Worm (Caenorhabditis elegans) whole organism, mixed stage, embryonic: ENCODE results near the gene Y51A2A.4.

ENCODE experiments used
- M03D4.4 ChIP-seq: sonication (generic microtip); optimal IDR thresholded peaks from 2 replicates; lab custom pipeline; 2017; ENCODE audit warnings: mild to moderate bottlenecking, missing genetic modification characterization, missing compliant biosample characterization
- blmp-1 ChIP-seq: fragments of 150-350 bp; optimal IDR thresholded peaks from 2 replicates; lab custom pipeline; 2014; ENCODE audit warnings: missing biosample characterization, missing genetic modification characterization
- ceh-43 ChIP-seq: fragments of 200-800 bp; sonication (Bioruptor generic); optimal IDR thresholded peaks from 2 replicates; lab custom pipeline; 2018; ENCODE audit warnings: mild to moderate bottlenecking, missing genetic modification characterization, moderate library complexity, missing compliant biosample characterization
- ceh-83 ChIP-seq: fragments of 200-800 bp; sonication (Bioruptor generic); optimal IDR thresholded peaks from 2 replicates; lab custom pipeline; 2018; ENCODE audit warnings: mild to moderate bottlenecking, missing genetic modification characterization, missing compliant biosample characterization
- cnd-1 ChIP-seq: fragments of 200-800 bp; sonication (Bioruptor generic); optimal IDR thresholded peaks from 2 replicates; lab custom pipeline; 2018; ENCODE audit warnings: mild to moderate bottlenecking, missing genetic modification characterization, missing compliant biosample characterization
- drap-1 ChIP-seq: fragments of 200-800 bp; sonication (Bioruptor generic); optimal IDR thresholded peaks from 3 replicates; lab custom pipeline; 2018; ENCODE audit warnings: mild to moderate bottlenecking, missing genetic modification characterization, missing compliant biosample characterization
- flh-1 ChIP-seq: fragments of 200-800 bp; sonication (Bioruptor generic); optimal IDR thresholded peaks from 2 replicates; lab custom pipeline; 2018; ENCODE audit warnings: mild to moderate bottlenecking, missing genetic modification characterization, moderate library complexity, missing compliant biosample characterization
- hlh-1 ChIP-seq: fragments of 150-350 bp; optimal IDR thresholded peaks from 2 replicates; lab custom pipeline; 2014; ENCODE audit warnings: missing biosample characterization, missing genetic modification reagents, missing genetic modification characterization
- mab-5 ChIP-seq: fragments of 150-350 bp; optimal IDR thresholded peaks from 2 replicates; lab custom pipeline; 2014; ENCODE audit warnings: missing biosample characterization, missing genetic modification characterization
- mep-1 ChIP-seq: fragments of 150-350 bp; optimal IDR thresholded peaks from 2 replicates; lab custom pipeline; 2017; ENCODE audit warnings: missing biosample characterization, missing genetic modification reagents, missing genetic modification characterization, inconsistent platforms
- mls-2 ChIP-seq: sonication (generic microtip); optimal IDR thresholded peaks from 2 replicates; lab custom pipeline; 2016; ENCODE audit warnings: mild to moderate bottlenecking, missing genetic modification characterization, moderate library complexity, missing compliant biosample characterization
- nhr-12 ChIP-seq: fragments of 150-350 bp; optimal IDR thresholded peaks from 2 replicates; lab custom pipeline; 2014; ENCODE audit warnings: missing biosample characterization, missing genetic modification characterization
- nhr-2 ChIP-seq: fragments of 150-350 bp; optimal IDR thresholded peaks from 2 replicates; lab custom pipeline; 2014; ENCODE audit warnings: missing biosample characterization, missing genetic modification characterization
- nhr-237 ChIP-seq: fragments of 150-350 bp; optimal IDR thresholded peaks from 2 replicates; lab custom pipeline; 2014; ENCODE audit warnings: missing biosample characterization, missing genetic modification characterization
- nhr-28 ChIP-seq: fragments of 150-350 bp; optimal IDR thresholded peaks from 2 replicates; lab custom pipeline; 2014; ENCODE audit warnings: missing biosample characterization, missing genetic modification characterization
- nhr-76 ChIP-seq: sonication (generic microtip); optimal IDR thresholded peaks from 2 replicates; lab custom pipeline; 2017; ENCODE audit warnings: missing biosample characterization, missing genetic modification characterization
- snpc-4 ChIP-seq: fragments of 150-350 bp; optimal IDR thresholded peaks from 2 replicates; lab custom pipeline; 2014; ENCODE audit warnings: missing biosample characterization, missing genetic modification characterization
- sptf-1 ChIP-seq: sonication (generic microtip); optimal IDR thresholded peaks from 2 replicates; lab custom pipeline; 2017; ENCODE audit warnings: mild to moderate bottlenecking, missing genetic modification characterization, moderate library complexity, missing compliant biosample characterization
- unc-120 ChIP-seq: sonication (generic microtip); optimal IDR thresholded peaks from 2 replicates; lab custom pipeline; 2017; ENCODE audit warnings: missing genetic modification characterization, missing compliant biosample characterization; ENCODE audit not compliant: poor library complexity, severe bottlenecking
- unc-39 ChIP-seq: fragments of 150-350 bp; optimal IDR thresholded peaks from 2 replicates; lab custom pipeline; 2014; ENCODE audit warnings: missing biosample characterization, missing genetic modification characterization
- unc-62 ChIP-seq: fragments of 150-350 bp; optimal IDR thresholded peaks from 2 replicates; lab custom pipeline; 2014; ENCODE audit warnings: missing biosample characterization, missing genetic modification reagents, missing genetic modification characterization

The Y51A2A.4 gene

ce11 chrV:18331086-18331485, 40.3 kb downstream of the Y51A2A.4 start, which contains the start of gene B0462.4:
B0462.4 (minus strand) TSS chrV:18331186.
- TF ChIP-seq nhr-76 (tag; lab: Kevin White, UChicago) = no peak
- TF ChIP-seq mep-1 = no peak
- no peak for TF ChIP-seq ceh-43 (GFP tag; lab: Kevin White, UChicago)
- no peak for TF ChIP-seq snpc-4 (tag; lab: Kevin White, UChicago)
- TF ChIP-seq unc-39 = no peak
- TF ChIP-seq flh-1 (GFP tag; lab: Kevin White, UChicago) = no peak
- no peak for TF ChIP-seq sptf-1
- no peak for TF ChIP-seq unc-62
- no peak for TF ChIP-seq nhr-2 (tag; lab: Kevin White, UChicago)
- TF ChIP-seq hlh-1 (tag; lab: Kevin White, UChicago) = no peak
- TF ChIP-seq nhr-28 (tag; lab: Kevin White, UChicago) = no peak
- TF ChIP-seq blmp-1 (tag; lab: Kevin White, UChicago) = no peak
- TF ChIP-seq mab-5 (tag; lab: Kevin White, UChicago) = no peak
- TF ChIP-seq drap-1 (GFP tag; lab: Kevin White, UChicago) = no peak

ce11 chrV:18337643-18338042, 46.9 kb downstream of the Y51A2A.4 start:
- no peak for TF ChIP-seq nhr-76 (tag; lab: Kevin White, UChicago)
- TF ChIP-seq mep-1 = no peak
- TF ChIP-seq nhr-28 (tag; lab: Kevin White, UChicago) = no peak
- no peak for TF ChIP-seq blmp-1 (tag; lab: Kevin White, UChicago)
- TF ChIP-seq mab-5 (tag; lab: Kevin White, UChicago) = no peak
- TF ChIP-seq ceh-83 (GFP tag; lab: Kevin White, UChicago) = no peak
- no peak for TF ChIP-seq snpc-4 (tag; lab: Kevin White, UChicago)
- TF ChIP-seq ceh-43 (GFP tag; lab: Kevin White, UChicago) = no peak
- no peak for TF ChIP-seq mls-2 (tag; lab: Kevin White, UChicago)
- no peak for TF ChIP-seq nhr-12
- no peak for TF ChIP-seq nhr-237 (tag; lab: Kevin White, UChicago)
- TF ChIP-seq, all 35 proteins: peak for 0

- TF ChIP-seq M03D4.4 (no peak), nhr-2 (tag; lab: Kevin White, UChicago) (no peak), ceh-43 (GFP tag; lab: Kevin White, UChicago) (no peak), cnd-1 (no peak), snpc-4 (tag; lab: Kevin White, UChicago) (no peak), unc-120 (tag; lab: Kevin White, UChicago) (no peak), unc-39 (no peak), hlh-1 (tag; lab: Kevin White, UChicago) (no peak)
Measured at ce11 chrV:18339807-18340206, 49.1 kb downstream of the Y51A2A.4 start, which contains the start of gene C08E8.10. C08E8.10 (minus strand) TSS chrV:18339907.
